Worm (Caenorhabditis elegans): Measurements from ENCODE around the gene R11G1.7.

The R11G1.7 gene

ce11 chrX:3697623-3698022 is 41.6 kb downstream of the R11G1.7 start:
- peak; percentile 74 for TF ChIP-seq lin-40 (tag; optimal IDR thresholded peaks at IDR 0.05)
- TF ChIP-seq F10E7.11 (tag; optimal IDR thresholded peaks at IDR 0.05): peak; percentile 25
- TF ChIP-seq Y53G8AR.9 (GFP tag; conservative IDR thresholded peaks at IDR 0.05): no peak
- TF ChIP-seq F55B11.4 (tag; optimal IDR thresholded peaks at IDR 0.05; ENCODE audit: borderline replicate concordance, insufficient read depth): no peak
- TF ChIP-seq Y67H2A.10 (GFP tag; conservative IDR thresholded peaks at IDR 0.05): no peak
- TF ChIP-seq snpc-4 (GFP tag; optimal IDR thresholded peaks at IDR 0.05): peak; percentile 67
- peak in 2 of 4 experiments; percentile 49 to 84 for TF ChIP-seq snpc-4 (tag; optimal IDR thresholded peaks at IDR 0.05)
- TF ChIP-seq T07F8.4 (tag; optimal IDR thresholded peaks at IDR 0.05): peak; percentile 71
- peak; percentile 63 for TF ChIP-seq gei-17 (GFP tag; optimal IDR thresholded peaks at IDR 0.05)
- no peak for TF ChIP-seq nfya-2 (GFP tag; IDR thresholded peaks at IDR 0.05)
- 0 out of 2 replicates have a peak, but pooled peaks have one; percentile 29 for TF ChIP-seq let-526 (GFP tag; IDR thresholded peaks at IDR 0.05)
- TF ChIP-seq dpff-1 (tag; optimal IDR thresholded peaks at IDR 0.05): no peak
- TF ChIP-seq ZK185.1 (tag; optimal IDR thresholded peaks at IDR 0.05; ENCODE audit: poor library complexity, severe bottlenecking): peak; percentile 81
- no peak for TF ChIP-seq F33H1.4 (GFP tag; IDR thresholded peaks at IDR 0.05)
- TF ChIP-seq nhr-179 (tag; optimal IDR thresholded peaks at IDR 0.05): peak; percentile 10
- no peak for TF ChIP-seq ccch-3 (GFP tag; optimal IDR thresholded peaks at IDR 0.05)
- no peak for TF ChIP-seq xnd-1 (tag; optimal IDR thresholded peaks at IDR 0.05)
- TF ChIP-seq efl-1 (GFP tag; optimal IDR thresholded peaks at IDR 0.05): no peak
- TF ChIP-seq F22D6.2 (tag; optimal IDR thresholded peaks at IDR 0.05): no peak
- TF ChIP-seq repo-1 (tag; optimal IDR thresholded peaks at IDR 0.05): peak; percentile 54
- peak; percentile 55; the same call in 1 of the 2 replicates for TF ChIP-seq ztf-28 (GFP tag; IDR thresholded peaks at IDR 0.05)
- 0 out of 2 replicates have a peak, but pooled peaks have one; percentile 75 for TF ChIP-seq F37B4.10 (GFP tag; IDR thresholded peaks at IDR 0.05)
- peak; percentile 76 for TF ChIP-seq K11D2.4 (GFP tag; IDR thresholded peaks at IDR 0.05)
- peak; percentile 93 for TF ChIP-seq pbrm-1 (GFP tag; IDR thresholded peaks at IDR 0.05)
- peak; percentile 89 for TF ChIP-seq hmg-1.2 (GFP tag; IDR thresholded peaks at IDR 0.05)
- TF ChIP-seq ama-1 (optimal IDR thresholded peaks at IDR 0.05): no peak
- peak; percentile 75 to 76 for TF ChIP-seq ama-1 (GFP tag; optimal IDR thresholded peaks at IDR 0.05)
- peak; percentile 94 for TF ChIP-seq lin-26 (GFP tag; IDR thresholded peaks at IDR 0.05)
- TF ChIP-seq madf-6 (GFP tag; IDR thresholded peaks at IDR 0.05): peak; percentile 49; the same call in 1 of the 2 replicates
- peak; percentile 91 for TF ChIP-seq nhr-90 (tag; optimal IDR thresholded peaks at IDR 0.05)
- TF ChIP-seq T26A5.8 (tag; optimal IDR thresholded peaks at IDR 0.05): peak; percentile 58
- TF ChIP-seq hsf-1 (GFP tag; IDR thresholded peaks at IDR 0.05): 0 out of 2 replicates have a peak, but pooled peaks have one; percentile 50
- 0 out of 2 replicates have a peak, but pooled peaks have one; percentile 6 for TF ChIP-seq zfh-2 (GFP tag; conservative IDR thresholded peaks at IDR 0.05)
- 0 out of 2 replicates have a peak, but pooled peaks have one; percentile 55 for TF ChIP-seq cebp-2 (GFP tag; IDR thresholded peaks at IDR 0.05)
- peak; percentile 73 for TF ChIP-seq F52B5.7 (tag; optimal IDR thresholded peaks at IDR 0.05)
- TF ChIP-seq snpc-1.1 (tag; optimal IDR thresholded peaks at IDR 0.05; ENCODE audit: insufficient read depth): peak; percentile 55
- TF ChIP-seq bed-2 (GFP tag; IDR thresholded peaks at IDR 0.05): no peak
- TF ChIP-seq athp-1 (tag; optimal IDR thresholded peaks at IDR 0.05): peak; percentile 60
- TF ChIP-seq F49E8.2 (tag; optimal IDR thresholded peaks at IDR 0.05; ENCODE audit: insufficient read depth): no peak
- no peak for TF ChIP-seq tbx-9 (tag; optimal IDR thresholded peaks at IDR 0.05; ENCODE audit: borderline replicate concordance)
- TF ChIP-seq aptf-3 (GFP tag; IDR thresholded peaks at IDR 0.05): 0 out of 2 replicates have a peak, but pooled peaks have one; percentile 77
- peak; percentile 35 to 48 for TF ChIP-seq let-607 (tag; optimal IDR thresholded peaks at IDR 0.05)
- peak; percentile 10 for TF ChIP-seq F57C9.4 (tag; optimal IDR thresholded peaks at IDR 0.05)
- no peak for TF ChIP-seq ceh-40 (GFP tag; IDR thresholded peaks at IDR 0.05)
- no peak for TF ChIP-seq nfya-1 (tag; optimal IDR thresholded peaks at IDR 0.05; ENCODE audit: borderline replicate concordance, insufficient read depth)
- TF ChIP-seq ceh-27 (GFP tag; optimal IDR thresholded peaks at IDR 0.05): peak; percentile 68
- 0 out of 2 replicates have a peak, but pooled peaks have one; percentile 34 for TF ChIP-seq sea-2 (GFP tag; IDR thresholded peaks at IDR 0.05)
- peak; percentile 74 to 79 for TF ChIP-seq rec-8 (tag; optimal IDR thresholded peaks at IDR 0.05)

All from whole organism, young adult.